Fruit fly (Drosophila melanogaster): ENCODE measurements around the gene Lcp65Af.
A peak's percentile ranks its signal among the peaks of the same experiment; 100 is the strongest.

Gene Lcp65Af

dm6 chr3L:6173826-6174255, 37.2 kb upstream of the Lcp65Af start, which contains the start of the genes fmt and CG7376 (continued):
- TF ChIP-seq CG12071 (GFP tag; optimal IDR thresholded peaks at IDR 0.05), result no peak
- no peak for TF ChIP-seq CG15073 (GFP tag; optimal IDR thresholded peaks at IDR 0.05)
- TF ChIP-seq NC2β (GFP tag; optimal IDR thresholded peaks at IDR 0.05), result no peak
- no peak for TF ChIP-seq wor (GFP tag; IDR thresholded peaks at IDR 0.05)
- TF ChIP-seq B-H1 (GFP tag; IDR thresholded peaks at IDR 0.05), result no peak
- no peak for TF ChIP-seq CG18262 (tag; optimal IDR thresholded peaks at IDR 0.05)
- TF ChIP-seq tap (tag; optimal IDR thresholded peaks at IDR 0.05), result no peak
- TF ChIP-seq hth (optimal IDR thresholded peaks at IDR 0.05), result no peak
- no peak for TF ChIP-seq dysf (GFP tag; IDR thresholded peaks at IDR 0.05)
- no peak for TF ChIP-seq CG6689 (GFP tag; IDR thresholded peaks at IDR 0.05)
- no peak for TF ChIP-seq Hmx (GFP tag; optimal IDR thresholded peaks at IDR 0.05)
- no peak for TF ChIP-seq CG1603 (tag; optimal IDR thresholded peaks at IDR 0.05)
- TF ChIP-seq esg (GFP tag; conservative IDR thresholded peaks at IDR 0.05), result no peak; the same call in 1 of the 2 replicates
- TF ChIP-seq sqz (GFP tag; optimal IDR thresholded peaks at IDR 0.05), result no peak
- TF ChIP-seq CG32772 (GFP tag; IDR thresholded peaks at IDR 0.05), result no peak
- no peak for TF ChIP-seq pfk (GFP tag; optimal IDR thresholded peaks at IDR 0.05)
- TF ChIP-seq Bdp1 (GFP tag; optimal IDR thresholded peaks at IDR 0.05), result no peak
- TF ChIP-seq Mad (GFP tag; optimal IDR thresholded peaks at IDR 0.05), result no peak
- TF ChIP-seq abd-A (tag; optimal IDR thresholded peaks at IDR 0.05), result no peak
- no peak for TF ChIP-seq CHES-1-like (GFP tag; optimal IDR thresholded peaks at IDR 0.05)
- TF ChIP-seq Meics (GFP tag; optimal IDR thresholded peaks at IDR 0.05), result no peak
- TF ChIP-seq pros (GFP tag; optimal IDR thresholded peaks at IDR 0.05), result no peak
- no peak for TF ChIP-seq insv (GFP tag; optimal IDR thresholded peaks at IDR 0.05)
- no peak for TF ChIP-seq Spps (tag; optimal IDR thresholded peaks at IDR 0.05)
- TF ChIP-seq CG11093 (GFP tag; IDR thresholded peaks at IDR 0.05), result no peak
- peak; percentile 54; the same call in 1 of the 3 replicates for TF ChIP-seq zen2 (GFP tag; IDR thresholded peaks at IDR 0.05; ENCODE audit: partially characterized antibody)
- TF ChIP-seq z (GFP tag; IDR thresholded peaks at IDR 0.05), result no peak
- no peak for TF ChIP-seq CG14014 (GFP tag; IDR thresholded peaks at IDR 0.05)
- peak; percentile 80 for TF ChIP-seq nmo (GFP tag; optimal IDR thresholded peaks at IDR 0.05)
- peak in 1 of 3 experiments; percentile 61 for TF ChIP-seq lola (GFP tag; optimal IDR thresholded peaks at IDR 0.05)
- TF ChIP-seq onecut (GFP tag; IDR thresholded peaks at IDR 0.05), result no peak
- TF ChIP-seq CG15269 (tag; optimal IDR thresholded peaks at IDR 0.05), result no peak
- no peak for TF ChIP-seq ro (GFP tag; IDR thresholded peaks at IDR 0.05)
- TF ChIP-seq H2.0 (GFP tag; IDR thresholded peaks at IDR 0.05), result no peak
- TF ChIP-seq CG5953 (GFP tag; IDR thresholded peaks at IDR 0.05), result no peak
- peak; percentile 34 for TF ChIP-seq CG12104 (GFP tag; optimal IDR thresholded peaks at IDR 0.05)
- no peak for TF ChIP-seq Fer3 (tag; optimal IDR thresholded peaks at IDR 0.05)
- no peak for TF ChIP-seq vvl (GFP tag; IDR thresholded peaks at IDR 0.05)
- peak; percentile 84 for TF ChIP-seq tna (GFP tag; IDR thresholded peaks at IDR 0.05; ENCODE audit: partially characterized antibody)
- TF ChIP-seq CG3838 (GFP tag; optimal IDR thresholded peaks at IDR 0.05), result no peak
- no peak for TF ChIP-seq CG10431 (GFP tag; optimal IDR thresholded peaks at IDR 0.05)
- no peak for TF ChIP-seq bab2 (GFP tag; optimal IDR thresholded peaks at IDR 0.05)

dm6 chr3L:6162483-6163128, 26.0 kb upstream of the Lcp65Af start, which contains the start of gene Prdm13:
Gene Prdm13, plus strand, starts transcription at chr3L:6163127.
- peak; percentile 77 for TF ChIP-seq oc (tag; optimal IDR thresholded peaks at IDR 0.05)
- no peak for TF ChIP-seq CG2889 (GFP tag; IDR thresholded peaks at IDR 0.05)
- TF ChIP-seq crol (GFP tag; IDR thresholded peaks at IDR 0.05), result peak; percentile 27; the same call in 1 of the 2 replicates
- no peak for TF ChIP-seq croc (GFP tag; conservative IDR thresholded peaks at IDR 0.05)
- no peak for TF ChIP-seq odd (GFP tag; optimal IDR thresholded peaks at IDR 0.05)
- TF ChIP-seq Dp (GFP tag; optimal IDR thresholded peaks at IDR 0.05), result no peak
- no peak for TF ChIP-seq vfl (GFP tag; optimal IDR thresholded peaks at IDR 0.05)
- peak; percentile 50 for TF ChIP-seq gsb-n (tag; optimal IDR thresholded peaks at IDR 0.05)
- peak; percentile 52; the same call in 1 of the 2 replicates for TF ChIP-seq CG4360 (GFP tag; IDR thresholded peaks at IDR 0.05)
- TF ChIP-seq h (optimal IDR thresholded peaks at IDR 0.05), result no peak
- TF ChIP-seq nerfin-2 (GFP tag; IDR thresholded peaks at IDR 0.05; ENCODE audit: partially characterized antibody), result peak; percentile 21; the same call in 1 of the 2 replicates
- TF ChIP-seq CG17612 (GFP tag; IDR thresholded peaks at IDR 0.05), result no peak

Data from whole organism, embryonic.